Fruit fly (Drosophila melanogaster) whole organism, embryonic: Measurements from ENCODE around the gene CG11898.
A peak's percentile ranks its signal among the peaks of the same experiment; 100 is the strongest.

ENCODE experiments used
- BtbVII ChIP-seq: fragments of 200-800 bp; sonication (Bioruptor generic); optimal IDR thresholded peaks from 3 replicates; lab custom pipeline; 2017; ENCODE audit warnings: missing biosample characterization, mild to moderate bottlenecking, missing genetic modification characterization
- Bteb2 ChIP-seq: fragments of 200-800 bp; sonication (Bioruptor generic); optimal IDR thresholded peaks from 2 replicates; lab custom pipeline; 2016; ENCODE audit warnings: missing biosample characterization, missing genetic modification characterization
- CG10366 ChIP-seq: fragments of 200-800 bp; sonication (Bioruptor generic); IDR thresholded peaks from 2 replicates; pipeline ENCODE4 v1.3.6; 2022; ENCODE audit warnings: missing biosample characterization, missing genetic modification characterization
- CG11093 ChIP-seq: fragments of 200-800 bp; sonication (Bioruptor generic); IDR thresholded peaks from 3 replicates; pipeline ENCODE4 v1.3.6; 2022; ENCODE audit warnings: missing biosample characterization, missing genetic modification characterization
- CG12104 ChIP-seq: fragments of 200-800 bp; sonication (Bioruptor generic); optimal IDR thresholded peaks from 3 replicates; lab custom pipeline; 2016; ENCODE audit warnings: missing biosample characterization, missing genetic modification characterization
- CG12236 ChIP-seq: fragments of 200-800 bp; sonication (Bioruptor generic); optimal IDR thresholded peaks from 2 replicates; lab custom pipeline; 2016; ENCODE audit warnings: missing biosample characterization, missing genetic modification characterization
- CG12769 ChIP-seq: fragments of 200-800 bp; sonication (Bioruptor generic); optimal IDR thresholded peaks from 2 replicates; lab custom pipeline; 2019; ENCODE audit warnings: missing biosample characterization, mild to moderate bottlenecking, missing genetic modification characterization, moderate library complexity
- CG13894 ChIP-seq: fragments of 200-800 bp; sonication (Bioruptor generic); optimal IDR thresholded peaks from 3 replicates; lab custom pipeline; 2018; ENCODE audit warnings: missing biosample characterization, mild to moderate bottlenecking, missing genetic modification characterization, moderate library complexity
- CG14860 ChIP-seq: fragments of 200-800 bp; sonication (Bioruptor generic); IDR thresholded peaks from 3 replicates; pipeline ENCODE4 v1.3.6; 2022; ENCODE audit warnings: missing biosample characterization, missing genetic modification characterization; ENCODE audit not compliant: partially characterized antibody
- CG15696 ChIP-seq: fragments of 200-800 bp; sonication (Bioruptor generic); optimal IDR thresholded peaks from 2 replicates; lab custom pipeline; 2019; ENCODE audit warnings: missing biosample characterization, mild to moderate bottlenecking, missing genetic modification characterization, moderate library complexity
- CG1832 ChIP-seq: fragments of 200-800 bp; sonication (Bioruptor generic); optimal IDR thresholded peaks from 2 replicates; lab custom pipeline; 2017; ENCODE audit warnings: missing biosample characterization, mild to moderate bottlenecking, missing genetic modification characterization, inconsistent platforms
- CG18476 ChIP-seq: fragments of 200-800 bp; sonication (Bioruptor generic); optimal IDR thresholded peaks from 2 replicates; lab custom pipeline; 2016; ENCODE audit warnings: missing biosample characterization, mild to moderate bottlenecking, missing genetic modification characterization
- CG18619 ChIP-seq: fragments of 200-800 bp; sonication (Bioruptor generic); optimal IDR thresholded peaks from 3 replicates; lab custom pipeline; 2017; ENCODE audit warnings: missing biosample characterization, mild to moderate bottlenecking, missing genetic modification characterization
- CG2875 ChIP-seq: fragments of 200-800 bp; sonication (Bioruptor generic); optimal IDR thresholded peaks from 2 replicates; lab custom pipeline; 2017; ENCODE audit warnings: missing biosample characterization, mild to moderate bottlenecking, missing genetic modification characterization, missing genetic modification reagents
- CG30403 ChIP-seq: fragments of 200-800 bp; sonication (Bioruptor generic); optimal IDR thresholded peaks from 3 replicates; lab custom pipeline; 2016; ENCODE audit warnings: missing biosample characterization, missing genetic modification characterization
- CG43689 ChIP-seq: fragments of 200-800 bp; sonication (Bioruptor generic); IDR thresholded peaks from 2 replicates; pipeline ENCODE4 v1.3.6; 2022; ENCODE audit warnings: missing biosample characterization, missing genetic modification characterization
- CG6854 ChIP-seq: fragments of 200-800 bp; sonication (Bioruptor generic); optimal IDR thresholded peaks from 3 replicates; lab custom pipeline; 2017; ENCODE audit warnings: missing biosample characterization, mild to moderate bottlenecking, missing genetic modification characterization
- Chrac-16 ChIP-seq: fragments of 200-800 bp; sonication (Bioruptor generic); optimal IDR thresholded peaks from 3 replicates; lab custom pipeline; 2016; ENCODE audit warnings: missing biosample characterization, missing genetic modification characterization
- D ChIP-seq, 2 experiments: fragments of 200-800 bp in 1 of 2; fragments of >200 bp in 1 of 2; sonication (Bioruptor generic) in 1 of 2; optimal IDR thresholded peaks; 2 replicates in 1 of 2; 3 replicates in 1 of 2; lab custom pipeline; 2017; ENCODE audit warnings: mild to moderate bottlenecking in 1 of 2, missing biosample characterization in 1 of 2, missing genetic modification characterization in 1 of 2, missing genetic modification reagents in 1 of 2
- D19B ChIP-seq: fragments of 200-800 bp; sonication (Bioruptor generic); optimal IDR thresholded peaks from 2 replicates; lab custom pipeline; 2017; ENCODE audit warnings: missing biosample characterization, mild to moderate bottlenecking, missing genetic modification characterization
- Dek ChIP-seq: fragments of 200-800 bp; sonication (Bioruptor generic); optimal IDR thresholded peaks from 3 replicates; lab custom pipeline; 2019; ENCODE audit warnings: missing biosample characterization, mild to moderate bottlenecking, missing genetic modification characterization, moderate library complexity
- Dip3 ChIP-seq: fragments of 200-800 bp; sonication (Bioruptor generic); optimal IDR thresholded peaks from 3 replicates; lab custom pipeline; 2016; ENCODE audit warnings: missing biosample characterization, missing genetic modification characterization
- HLH3B ChIP-seq: fragments of 200-800 bp; sonication (Bioruptor generic); IDR thresholded peaks from 2 replicates; pipeline ENCODE4 v1.3.6; 2022; ENCODE audit warnings: missing biosample characterization, missing genetic modification characterization
- HmgZ ChIP-seq: fragments of 200-800 bp; sonication (Bioruptor generic); optimal IDR thresholded peaks from 2 replicates; lab custom pipeline; 2018; ENCODE audit warnings: missing biosample characterization, mild to moderate bottlenecking, missing genetic modification characterization
- Hsf ChIP-seq: fragments of 200-800 bp; sonication (Bioruptor generic); optimal IDR thresholded peaks from 3 replicates; lab custom pipeline; 2016; ENCODE audit warnings: missing biosample characterization, missing genetic modification characterization
- MTF-1 ChIP-seq: fragments of 200-800 bp; sonication (Bioruptor generic); optimal IDR thresholded peaks from 2 replicates; lab custom pipeline; 2018; ENCODE audit warnings: missing biosample characterization, mild to moderate bottlenecking, missing genetic modification characterization, borderline replicate concordance
- Optix ChIP-seq: fragments of 200-800 bp; sonication (Bioruptor generic); IDR thresholded peaks from 3 replicates; pipeline ENCODE4 v1.3.6; 2022; ENCODE audit warnings: missing biosample characterization, missing genetic modification characterization
- PHDP ChIP-seq: fragments of 200-800 bp; sonication (Bioruptor generic); optimal IDR thresholded peaks from 3 replicates; lab custom pipeline; 2018; ENCODE audit warnings: missing biosample characterization, mild to moderate bottlenecking, missing genetic modification characterization, moderate library complexity
- Pdp1 ChIP-seq, 2 experiments: fragments of 200-800 bp; sonication (Bioruptor generic); optimal IDR thresholded peaks; 3 replicates each; lab custom pipeline; 2016; ENCODE audit warnings: missing biosample characterization in 2 of 2, missing genetic modification characterization in 2 of 2, mild to moderate bottlenecking in 1 of 2, moderate library complexity in 1 of 2
- Ravus ChIP-seq: fragments of 200-800 bp; sonication (Bioruptor generic); IDR thresholded peaks from 2 replicates; pipeline ENCODE4 v1.3.6; 2022; ENCODE audit warnings: missing biosample characterization, missing genetic modification characterization
- Rfx ChIP-seq: fragments of 200-800 bp; sonication (Bioruptor generic); IDR thresholded peaks from 2 replicates; pipeline ENCODE4 v1.3.6; 2022; ENCODE audit warnings: missing biosample characterization, missing genetic modification characterization
- Sox102F ChIP-seq: fragments of 200-800 bp; sonication (Bioruptor generic); optimal IDR thresholded peaks from 2 replicates; lab custom pipeline; 2018; ENCODE audit warnings: missing biosample characterization, mild to moderate bottlenecking, missing genetic modification characterization, moderate library complexity
- Taf1 ChIP-seq: fragments of 200-800 bp; sonication (Bioruptor generic); IDR thresholded peaks from 2 replicates; pipeline ENCODE4 v1.3.6; 2022; ENCODE audit warnings: missing biosample characterization, missing genetic modification characterization
- ac ChIP-seq: fragments of 200-800 bp; sonication (Bioruptor generic); optimal IDR thresholded peaks from 3 replicates; lab custom pipeline; 2017; ENCODE audit warnings: missing biosample characterization, mild to moderate bottlenecking, missing genetic modification characterization
- ash1 ChIP-seq: fragments of 200-800 bp; sonication (Bioruptor generic); optimal IDR thresholded peaks from 2 replicates; lab custom pipeline; 2018; ENCODE audit warnings: missing biosample characterization, mild to moderate bottlenecking, missing genetic modification characterization
- cg ChIP-seq: fragments of 200-800 bp; sonication (Bioruptor generic); optimal IDR thresholded peaks from 3 replicates; lab custom pipeline; 2019; ENCODE audit warnings: missing biosample characterization, mild to moderate bottlenecking, missing genetic modification characterization, moderate library complexity
- crc ChIP-seq: fragments of 200-800 bp; sonication (Bioruptor generic); optimal IDR thresholded peaks from 2 replicates; lab custom pipeline; 2016; ENCODE audit warnings: missing biosample characterization, missing genetic modification characterization
- dati ChIP-seq: fragments of 200-800 bp; sonication (Bioruptor generic); IDR thresholded peaks from 2 replicates; pipeline ENCODE4 v1.3.6; 2022; ENCODE audit warnings: missing biosample characterization, missing genetic modification characterization
- gcm2 ChIP-seq: fragments of 200-800 bp; sonication (Bioruptor generic); optimal IDR thresholded peaks from 2 replicates; lab custom pipeline; 2016; ENCODE audit warnings: missing biosample characterization, missing genetic modification characterization
- kah ChIP-seq: fragments of 200-800 bp; sonication (Bioruptor generic); optimal IDR thresholded peaks from 2 replicates; lab custom pipeline; 2018; ENCODE audit warnings: missing biosample characterization, mild to moderate bottlenecking, missing genetic modification characterization
- lov ChIP-seq, 2 experiments: fragments of 200-800 bp in 1 of 2; fragments of >200 bp in 1 of 2; sonication (Bioruptor generic) in 1 of 2; IDR thresholded peaks in 1 of 2; optimal IDR thresholded peaks in 1 of 2; 2 replicates in 1 of 2; 3 replicates in 1 of 2; pipeline versions ENCODE4 v1.3.6 to Lab custom; 2017 to 2022; ENCODE audit warnings: missing biosample characterization in 1 of 2, missing genetic modification characterization in 1 of 2
- ranshi ChIP-seq: fragments of 200-800 bp; sonication (Bioruptor generic); IDR thresholded peaks from 2 replicates; pipeline ENCODE4 v1.3.6; 2022; ENCODE audit warnings: missing biosample characterization, missing genetic modification characterization
- repo ChIP-seq: fragments of 200-800 bp; sonication (Bioruptor generic); optimal IDR thresholded peaks from 2 replicates; lab custom pipeline; 2016; ENCODE audit warnings: missing biosample characterization, missing genetic modification characterization
- run ChIP-seq: fragments of 200-800 bp; sonication (Bioruptor generic); optimal IDR thresholded peaks from 3 replicates; lab custom pipeline; 2018; ENCODE audit warnings: missing biosample characterization, mild to moderate bottlenecking, missing genetic modification characterization
- tap ChIP-seq: fragments of 200-800 bp; optimal IDR thresholded peaks from 3 replicates; lab custom pipeline; 2019; ENCODE audit warnings: missing biosample characterization, mild to moderate bottlenecking, missing genetic modification characterization, moderate library complexity
- tll ChIP-seq, 2 experiments: fragments of 200-800 bp in 1 of 2; fragments of >200 bp in 1 of 2; sonication (Bioruptor generic) in 1 of 2; optimal IDR thresholded peaks; 2 replicates each; lab custom pipeline; 2017 to 2019; ENCODE audit warnings: missing biosample characterization in 2 of 2, missing genetic modification characterization in 2 of 2, mild to moderate bottlenecking in 1 of 2, moderate library complexity in 1 of 2
- trem ChIP-seq: fragments of 200-800 bp; optimal IDR thresholded peaks from 3 replicates; lab custom pipeline; 2019; ENCODE audit warnings: missing biosample characterization, mild to moderate bottlenecking, missing genetic modification characterization, moderate library complexity
- ttk ChIP-seq: fragments of 200-800 bp; sonication (Bioruptor generic); IDR thresholded peaks from 2 replicates; pipeline ENCODE4 v2.1.2; 2022; ENCODE audit warnings: missing biosample characterization, missing genetic modification characterization
- vvl ChIP-seq: fragments of 200-800 bp; sonication (Bioruptor generic); IDR thresholded peaks from 2 replicates; pipeline ENCODE4 v1.3.6; 2022; ENCODE audit warnings: missing biosample characterization, missing genetic modification characterization

CG11898 gene

dm6 chr3R:29207996-29208395, 42.6 kb downstream of the CG11898 start (continued):
- TF ChIP-seq lov (optimal IDR thresholded peaks at IDR 0.05; lab: Kevin White, UChicago) (no peak), lov (GFP tag; IDR thresholded peaks at IDR 0.05; lab: Robert Waterston, UW) (peak; percentile 76; the same call in 2 of the 3 replicates), D (optimal IDR thresholded peaks at IDR 0.05; lab: Kevin White, UChicago) (no peak), D (GFP tag; optimal IDR thresholded peaks at IDR 0.05; lab: Kevin White, UChicago) (peak; percentile 73), tap (peak; percentile 76), CG6854 (GFP tag; lab: Kevin White, UChicago) (no peak), HLH3B (peak; percentile 70), crc (GFP tag; lab: Kevin White, UChicago) (no peak), Ravus (no peak), CG2875 (GFP tag; lab: Kevin White, UChicago) (peak; percentile 63), CG11093 (GFP tag; lab: Robert Waterston, UW) (no peak), Hsf (GFP tag; lab: Kevin White, UChicago) (peak; percentile 43), Pdp1 (GFP tag; optimal IDR thresholded peaks at IDR 0.05; lab: Kevin White, UChicago) (peak; percentile 11 to 42), ash1 (no peak), CG30403 (GFP tag; lab: Kevin White, UChicago) (peak; percentile 61), trem (peak; percentile 63), CG10366 (GFP tag; lab: Robert Waterston, UW) (peak; percentile 79), Dip3 (GFP tag; lab: Kevin White, UChicago) (peak; percentile 26), CG18619 (GFP tag; lab: Kevin White, UChicago) (peak; percentile 32), CG12236 (GFP tag; lab: Kevin White, UChicago) (no peak), cg (GFP tag; lab: Kevin White, UChicago) (no peak), ac (GFP tag; lab: Kevin White, UChicago) (no peak), kah (GFP tag; lab: Kevin White, UChicago) (peak; percentile 42), CG14860 (GFP tag; lab: Robert Waterston, UW) (no peak), ttk (peak; percentile 54), gcm2 (GFP tag; lab: Kevin White, UChicago) (no peak), CG12104 (peak; percentile 8), CG13894 (no peak), PHDP (tag; lab: Kevin White, UChicago) (peak; percentile 77), MTF-1 (peak; percentile 52), CG43689 (GFP tag; lab: Robert Waterston, UW) (peak; percentile 61), run (peak; percentile 55), Chrac-16 (GFP tag; lab: Kevin White, UChicago) (peak; percentile 23), Bteb2 (GFP tag; lab: Kevin White, UChicago) (no peak), HmgZ (tag; lab: Kevin White, UChicago) (no peak), vvl (peak; percentile 82), dati (GFP tag; lab: Robert Waterston, UW) (no peak), Rfx (GFP tag; lab: Robert Waterston, UW) (peak; percentile 25; the same call in 1 of the 2 replicates), ranshi (GFP tag; lab: Robert Waterston, UW) (peak; percentile 43; the same call in 1 of the 2 replicates), D19B (no peak), Optix (peak; percentile 66; the same call in 2 of the 3 replicates), CG1832 (no peak), BtbVII (GFP tag; lab: Kevin White, UChicago) (peak; percentile 61), CG12769 (tag; lab: Kevin White, UChicago) (peak; percentile 51), tll (GFP tag; optimal IDR thresholded peaks at IDR 0.05; lab: Kevin White, UChicago) (no peak), CG15696 (tag; lab: Kevin White, UChicago) (no peak), Taf1 (GFP tag; lab: Robert Waterston, UW) (no peak), repo (GFP tag; lab: Kevin White, UChicago) (no peak), Sox102F (GFP tag; lab: Kevin White, UChicago) (peak; percentile 89), CG18476 (GFP tag; lab: Kevin White, UChicago) (peak; percentile 43), Dek (tag; lab: Kevin White, UChicago) (peak; percentile 60)
